Fruit fly (Drosophila melanogaster) whole organism, embryonic: Measurements from ENCODE around the gene Mul1.

Experiments
- Abd-B ChIP-seq: fragments of 200-800 bp; sonication (Bioruptor generic); optimal IDR thresholded peaks from 2 replicates; lab custom pipeline; 2018; ENCODE audit warnings: missing biosample characterization, mild to moderate bottlenecking, missing genetic modification characterization, moderate library complexity
- BEAF-32 ChIP-seq: fragments of 200-800 bp; sonication (Bioruptor generic); optimal IDR thresholded peaks from 3 replicates; lab custom pipeline; 2017; ENCODE audit warnings: missing biosample characterization, missing genetic modification characterization, mild to moderate bottlenecking, moderate library complexity, missing genetic modification reagents
- Blimp-1 ChIP-seq: fragments of 200-800 bp; sonication (Bioruptor generic); optimal IDR thresholded peaks from 3 replicates; lab custom pipeline; 2018; ENCODE audit warnings: missing biosample characterization, missing genetic modification characterization, mild to moderate bottlenecking, moderate library complexity, missing genetic modification reagents
- C15 ChIP-seq: fragments of 200-800 bp; sonication (Bioruptor generic); IDR thresholded peaks from 3 replicates; pipeline ENCODE4 v1.3.6; 2022; ENCODE audit warnings: missing biosample characterization, missing genetic modification characterization
- CG10274 ChIP-seq: fragments of 200-800 bp; sonication (Bioruptor generic); optimal IDR thresholded peaks from 3 replicates; lab custom pipeline; 2017; ENCODE audit warnings: missing biosample characterization, mild to moderate bottlenecking, missing genetic modification characterization
- CG10565 ChIP-seq: fragments of 200-800 bp; sonication (Bioruptor generic); optimal IDR thresholded peaks from 3 replicates; lab custom pipeline; 2016; ENCODE audit warnings: missing biosample characterization, mild to moderate bottlenecking, missing genetic modification characterization
- CG13123 ChIP-seq: fragments of 200-800 bp; sonication (Bioruptor generic); optimal IDR thresholded peaks from 2 replicates; lab custom pipeline; 2016; ENCODE audit warnings: missing biosample characterization, missing genetic modification characterization
- CG13287 ChIP-seq: fragments of 200-800 bp; sonication (Bioruptor generic); IDR thresholded peaks from 2 replicates; pipeline ENCODE4 v1.3.6; 2022; ENCODE audit warnings: missing biosample characterization, missing genetic modification characterization; ENCODE audit not compliant: partially characterized antibody
- CG13624 ChIP-seq: fragments of 200-800 bp; sonication (Bioruptor generic); optimal IDR thresholded peaks from 2 replicates; lab custom pipeline; 2016; ENCODE audit warnings: missing biosample characterization, missing genetic modification characterization
- CG15011 ChIP-seq: fragments of 200-800 bp; sonication (Bioruptor generic); optimal IDR thresholded peaks from 3 replicates; lab custom pipeline; 2018; ENCODE audit warnings: missing biosample characterization, mild to moderate bottlenecking, missing genetic modification characterization
- CG15514 ChIP-seq: fragments of 200-800 bp; sonication (Bioruptor generic); optimal IDR thresholded peaks from 3 replicates; lab custom pipeline; 2017; ENCODE audit warnings: missing biosample characterization, missing genetic modification characterization, mild to moderate bottlenecking, moderate library complexity, missing genetic modification reagents
- CG2202 ChIP-seq: fragments of 200-800 bp; sonication (Bioruptor generic); optimal IDR thresholded peaks from 2 replicates; lab custom pipeline; 2018; ENCODE audit warnings: missing biosample characterization, mild to moderate bottlenecking, missing genetic modification characterization
- CG34422 ChIP-seq: fragments of 200-800 bp; sonication (Bioruptor generic); IDR thresholded peaks from 3 replicates; pipeline ENCODE4 v1.3.6; 2022; ENCODE audit warnings: missing biosample characterization, missing genetic modification characterization
- CG6254 ChIP-seq: fragments of 200-800 bp; sonication (Bioruptor generic); optimal IDR thresholded peaks from 3 replicates; lab custom pipeline; 2017; ENCODE audit warnings: mild to moderate bottlenecking, missing biosample characterization, missing genetic modification reagents, missing genetic modification characterization
- CG6683 ChIP-seq: fragments of 200-800 bp; sonication (Bioruptor generic); optimal IDR thresholded peaks from 2 replicates; lab custom pipeline; 2017; ENCODE audit warnings: missing biosample characterization, mild to moderate bottlenecking, missing genetic modification characterization, missing genetic modification reagents
- CG6813 ChIP-seq: fragments of 200-800 bp; sonication (Bioruptor generic); optimal IDR thresholded peaks from 2 replicates; lab custom pipeline; 2017; ENCODE audit warnings: missing biosample characterization, missing genetic modification characterization, mild to moderate bottlenecking, moderate library complexity, missing genetic modification reagents
- CG8290 ChIP-seq, 3 experiments: fragments of 200-800 bp; sonication (Bioruptor generic); optimal IDR thresholded peaks; 2 replicates each; lab custom pipeline; 2016 to 2019; ENCODE audit warnings: missing biosample characterization in 3 of 3, missing genetic modification characterization in 3 of 3, mild to moderate bottlenecking in 2 of 3, moderate library complexity in 1 of 3
- CG9437 ChIP-seq: fragments of 200-800 bp; sonication (Bioruptor generic); optimal IDR thresholded peaks from 2 replicates; lab custom pipeline; 2018; ENCODE audit warnings: missing biosample characterization, mild to moderate bottlenecking, missing genetic modification characterization
- CG9797 ChIP-seq: fragments of 200-800 bp; sonication (Bioruptor generic); optimal IDR thresholded peaks from 3 replicates; lab custom pipeline; 2018; ENCODE audit warnings: missing biosample characterization, mild to moderate bottlenecking, missing genetic modification characterization
- Camta ChIP-seq: fragments of 200-800 bp; sonication (Bioruptor generic); optimal IDR thresholded peaks from 2 replicates; lab custom pipeline; 2016; ENCODE audit warnings: missing biosample characterization, missing genetic modification characterization
- D19A ChIP-seq: fragments of 200-800 bp; optimal IDR thresholded peaks from 3 replicates; lab custom pipeline; 2019; ENCODE audit warnings: missing biosample characterization, mild to moderate bottlenecking, missing genetic modification characterization, moderate library complexity
- Dp ChIP-seq: fragments of 200-800 bp; sonication (Bioruptor generic); optimal IDR thresholded peaks from 2 replicates; lab custom pipeline; 2018; ENCODE audit warnings: missing biosample characterization, mild to moderate bottlenecking, missing genetic modification characterization, moderate library complexity
- Fer1 ChIP-seq: fragments of 200-800 bp; sonication (Bioruptor generic); optimal IDR thresholded peaks from 2 replicates; lab custom pipeline; 2017; ENCODE audit warnings: missing biosample characterization, mild to moderate bottlenecking, missing genetic modification characterization
- HmgD ChIP-seq: fragments of 200-800 bp; sonication (Bioruptor generic); optimal IDR thresholded peaks from 3 replicates; lab custom pipeline; 2016; ENCODE audit warnings: missing biosample characterization, missing genetic modification characterization
- HmgZ ChIP-seq: fragments of 200-800 bp; sonication (Bioruptor generic); optimal IDR thresholded peaks from 2 replicates; lab custom pipeline; 2018; ENCODE audit warnings: missing biosample characterization, mild to moderate bottlenecking, missing genetic modification characterization
- Hmr ChIP-seq: fragments of 200-800 bp; sonication (Bioruptor generic); optimal IDR thresholded peaks from 3 replicates; lab custom pipeline; 2017; ENCODE audit warnings: mild to moderate bottlenecking, missing biosample characterization, missing genetic modification reagents, missing genetic modification characterization
- Jarid2 ChIP-seq: fragments of 200-800 bp; sonication (Bioruptor generic); optimal IDR thresholded peaks from 3 replicates; lab custom pipeline; 2017; ENCODE audit warnings: mild to moderate bottlenecking, missing biosample characterization, missing genetic modification reagents, missing genetic modification characterization
- Lhr ChIP-seq: fragments of 200-800 bp; sonication (Bioruptor generic); optimal IDR thresholded peaks from 3 replicates; lab custom pipeline; 2017; ENCODE audit warnings: mild to moderate bottlenecking, missing biosample characterization, missing genetic modification reagents, missing genetic modification characterization
- Med ChIP-seq: fragments of 200-800 bp; sonication (Bioruptor generic); peaks from one replicate; lab custom pipeline; 2016; ENCODE audit warnings: missing biosample characterization, missing genetic modification characterization, mild to moderate bottlenecking, inconsistent platforms, moderate library complexity
- Opbp ChIP-seq: fragments of 200-800 bp; sonication (Bioruptor generic); IDR thresholded peaks from 3 replicates; pipeline ENCODE4 v1.3.6; 2022; ENCODE audit warnings: missing biosample characterization, missing genetic modification characterization; ENCODE audit not compliant: partially characterized antibody
- PHDP ChIP-seq: fragments of 200-800 bp; sonication (Bioruptor generic); optimal IDR thresholded peaks from 3 replicates; lab custom pipeline; 2018; ENCODE audit warnings: missing biosample characterization, mild to moderate bottlenecking, missing genetic modification characterization, moderate library complexity
- Sin3A ChIP-seq: fragments of >200 bp; optimal IDR thresholded peaks from 2 replicates; lab custom pipeline; 2018
- YL-1 ChIP-seq: fragments of 200-800 bp; sonication (Bioruptor generic); optimal IDR thresholded peaks from 3 replicates; lab custom pipeline; 2017; ENCODE audit warnings: missing biosample characterization, mild to moderate bottlenecking, missing genetic modification characterization
- aop ChIP-seq: fragments of 200-800 bp; sonication (Bioruptor generic); IDR thresholded peaks from 2 replicates; pipeline ENCODE4 v1.3.6; 2022; ENCODE audit warnings: missing biosample characterization, missing genetic modification characterization
- bbx ChIP-seq: fragments of 200-800 bp; sonication (Bioruptor generic); IDR thresholded peaks from 2 replicates; pipeline ENCODE4 v1.3.6; 2022; ENCODE audit warnings: missing biosample characterization, missing genetic modification characterization; ENCODE audit not compliant: partially characterized antibody
- crol ChIP-seq: fragments of 200-800 bp; sonication (Bioruptor generic); IDR thresholded peaks from 2 replicates; pipeline ENCODE4 v1.3.6; 2022; ENCODE audit warnings: missing biosample characterization, missing genetic modification characterization
- eyg ChIP-seq: fragments of 200-800 bp; sonication (Bioruptor generic); optimal IDR thresholded peaks from 3 replicates; lab custom pipeline; 2016; ENCODE audit warnings: missing biosample characterization, missing genetic modification characterization
- gcm ChIP-seq: fragments of 200-800 bp; sonication (Bioruptor generic); optimal IDR thresholded peaks from 2 replicates; lab custom pipeline; 2019; ENCODE audit warnings: missing biosample characterization, mild to moderate bottlenecking, missing genetic modification characterization, moderate library complexity
- gfzf ChIP-seq: fragments of 200-800 bp; sonication (Bioruptor generic); optimal IDR thresholded peaks from 2 replicates; lab custom pipeline; 2016; ENCODE audit warnings: missing biosample characterization, mild to moderate bottlenecking, missing genetic modification characterization, moderate library complexity
- klu ChIP-seq: fragments of 200-800 bp; sonication (Bioruptor generic); IDR thresholded peaks from 2 replicates; pipeline ENCODE4 v1.3.6; 2022; ENCODE audit warnings: missing biosample characterization, missing genetic modification characterization
- knrl ChIP-seq: fragments of 200-800 bp; sonication (Bioruptor generic); IDR thresholded peaks from 3 replicates; pipeline ENCODE4 v1.3.6; 2022; ENCODE audit warnings: missing biosample characterization, missing genetic modification characterization; ENCODE audit not compliant: partially characterized antibody
- nmo ChIP-seq: fragments of 200-800 bp; sonication (Bioruptor generic); optimal IDR thresholded peaks from 2 replicates; lab custom pipeline; 2018; ENCODE audit warnings: missing biosample characterization, mild to moderate bottlenecking, missing genetic modification characterization, moderate library complexity
- run ChIP-seq: fragments of 200-800 bp; sonication (Bioruptor generic); optimal IDR thresholded peaks from 3 replicates; lab custom pipeline; 2018; ENCODE audit warnings: missing biosample characterization, mild to moderate bottlenecking, missing genetic modification characterization
- sd ChIP-seq: fragments of 200-800 bp; sonication (Bioruptor generic); optimal IDR thresholded peaks from 3 replicates; lab custom pipeline; 2018; ENCODE audit warnings: missing biosample characterization, mild to moderate bottlenecking, missing genetic modification characterization, moderate library complexity
- sim ChIP-seq: fragments of 200-800 bp; sonication (Bioruptor generic); IDR thresholded peaks from 2 replicates; pipeline ENCODE4 v1.3.6; 2022; ENCODE audit warnings: missing biosample characterization, missing genetic modification characterization
- sob ChIP-seq: fragments of 200-800 bp; sonication (Bioruptor generic); IDR thresholded peaks from 2 replicates; pipeline ENCODE4 v1.3.6; 2022; ENCODE audit warnings: missing biosample characterization, missing genetic modification characterization
- twi ChIP-seq: fragments of 200-800 bp; optimal IDR thresholded peaks from 2 replicates; lab custom pipeline; 2019; ENCODE audit warnings: missing biosample characterization, mild to moderate bottlenecking, missing genetic modification characterization, moderate library complexity
- vfl ChIP-seq: fragments of 200-800 bp; sonication (Bioruptor generic); optimal IDR thresholded peaks from 2 replicates; lab custom pipeline; 2016; ENCODE audit warnings: missing biosample characterization, missing genetic modification characterization

Gene Mul1

DNA sequence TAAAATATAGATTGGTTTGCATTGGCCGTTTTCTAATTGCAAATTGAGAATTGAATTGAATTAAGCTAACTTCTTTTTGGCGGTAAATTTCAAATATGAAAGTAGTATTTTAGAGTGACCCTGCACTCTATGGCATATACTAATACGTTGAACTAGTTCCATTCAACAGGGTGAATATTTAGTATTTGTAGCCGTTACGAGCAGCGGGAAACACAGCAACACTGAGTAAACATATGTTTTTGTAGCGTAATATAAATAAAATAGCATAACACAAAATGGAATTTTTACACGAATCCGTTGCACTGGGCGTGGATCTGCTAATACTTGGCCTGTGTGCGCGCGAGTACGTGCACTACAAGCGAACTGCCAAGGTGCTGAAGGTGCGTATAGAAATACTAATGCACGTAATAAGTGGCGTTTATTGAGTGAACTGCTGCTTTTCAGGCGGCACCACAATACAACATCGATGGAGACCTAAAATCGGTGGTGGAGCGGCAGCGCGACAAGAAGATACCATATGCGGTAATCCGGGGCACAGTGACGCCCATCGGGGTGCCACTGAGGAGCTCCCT, at the start of gene Mul1 (continued):
- TF ChIP-seq CG13624: peak; percentile 18
- no peak for TF ChIP-seq Camta (GFP tag; lab: Kevin White, UChicago)
- peak; percentile 36 for TF ChIP-seq BEAF-32 (GFP tag; lab: Kevin White, UChicago)
- TF ChIP-seq run: no peak
- TF ChIP-seq crol (GFP tag; lab: Robert Waterston, UW): no peak
- TF ChIP-seq Blimp-1 (GFP tag; lab: Kevin White, UChicago): no peak
- peak; percentile 42 for TF ChIP-seq YL-1 (GFP tag; lab: Kevin White, UChicago)
- TF ChIP-seq CG10274 (GFP tag; lab: Kevin White, UChicago): no peak
- no peak for TF ChIP-seq C15
- peak; percentile 88 for TF ChIP-seq CG9437 (GFP tag; lab: Kevin White, UChicago)
- TF ChIP-seq CG6813: no peak
- TF ChIP-seq CG13123: no peak
- no peak for TF ChIP-seq sim (GFP tag; lab: Robert Waterston, UW)
- TF ChIP-seq Opbp (GFP tag; lab: Robert Waterston, UW): 0 out of 3 replicates have a peak, but pooled peaks have one; percentile 33
- TF ChIP-seq aop (GFP tag; lab: Robert Waterston, UW): no peak
- no peak for TF ChIP-seq D19A (tag; lab: Kevin White, UChicago)
- TF ChIP-seq CG9797 (GFP tag; lab: Kevin White, UChicago): peak; percentile 78
- peak; percentile 36 for TF ChIP-seq CG6254
- TF ChIP-seq Dp (GFP tag; lab: Kevin White, UChicago): peak; percentile 91
- TF ChIP-seq HmgZ: peak; percentile 35
- no peak for TF ChIP-seq HmgD (GFP tag; lab: Kevin White, UChicago)
- TF ChIP-seq eyg (GFP tag; lab: Kevin White, UChicago): no peak
- peak; percentile 88 for TF ChIP-seq gfzf
- TF ChIP-seq CG13287 (GFP tag; lab: Robert Waterston, UW): peak; percentile 54; the same call in 1 of the 2 replicates
- TF ChIP-seq bbx: no peak
- TF ChIP-seq twi (tag; lab: Kevin White, UChicago): peak; percentile 33
- no peak for TF ChIP-seq CG34422
- no peak for TF ChIP-seq CG10565
- TF ChIP-seq sd (tag; lab: Kevin White, UChicago): peak; percentile 10
- TF ChIP-seq CG6683: no peak
- peak; percentile 10 for TF ChIP-seq PHDP
- no peak for TF ChIP-seq CG8290 (GFP tag; optimal IDR thresholded peaks at IDR 0.05; lab: Kevin White, UChicago)
- TF ChIP-seq CG8290 (tag; optimal IDR thresholded peaks at IDR 0.05; lab: Kevin White, UChicago): peak in 1 of 2 experiments; percentile 45
- no peak for TF ChIP-seq knrl (GFP tag; lab: Robert Waterston, UW)
- no peak for TF ChIP-seq CG15011 (GFP tag; lab: Kevin White, UChicago)
- peak; percentile 75 for TF ChIP-seq Med
- TF ChIP-seq nmo (GFP tag; lab: Kevin White, UChicago): peak; percentile 37
- TF ChIP-seq sob (GFP tag; lab: Robert Waterston, UW): no peak
- no peak for TF ChIP-seq Fer1
- TF ChIP-seq CG15514 (GFP tag; lab: Kevin White, UChicago): peak; percentile 99
- peak; percentile 3 for TF ChIP-seq Sin3A (lab: Kevin White, UChicago)
- no peak for TF ChIP-seq vfl (GFP tag; lab: Kevin White, UChicago)
- peak; percentile 54 for TF ChIP-seq Lhr (GFP tag; lab: Kevin White, UChicago)
- TF ChIP-seq klu (GFP tag; lab: Robert Waterston, UW): no peak
- TF ChIP-seq gcm: no peak
- no peak for TF ChIP-seq CG2202 (tag; lab: Kevin White, UChicago)
- peak; percentile 17 for TF ChIP-seq Hmr
- no peak for TF ChIP-seq Abd-B (GFP tag; lab: Kevin White, UChicago)
- no peak for TF ChIP-seq Jarid2
